Worm (Caenorhabditis elegans) whole organism, L4 larva: Measurements from ENCODE around the gene srz-90.

Experiments
- F49E8.2 ChIP-seq: sonication (generic microtip); optimal IDR thresholded peaks from 2 replicates; lab custom pipeline; 2016; ENCODE audit warnings: missing compliant biosample characterization, mild to moderate bottlenecking, missing genetic modification characterization, borderline replicate concordance
- T26A8.4 ChIP-seq: fragments of 200-800 bp; sonication (Bioruptor generic); IDR thresholded peaks from 2 replicates; pipeline ENCODE4 v1.3.6; 2022; ENCODE audit warnings: missing genetic modification characterization, missing compliant biosample characterization
- zfp-3 ChIP-seq: fragments of 200-800 bp; sonication (Bioruptor generic); conservative IDR thresholded peaks from 2 replicates; pipeline ENCODE4 v1.3.6; 2022; ENCODE audit warnings: missing genetic modification reagents, missing genetic modification characterization, missing compliant biosample characterization

The srz-90 gene

ce11 chrV:17565903-17566302 lies 38.1 kb downstream of the srz-90 start, which contains the start of gene fbxa-171 (continued):
- no peak for TF ChIP-seq T26A8.4 (GFP tag; lab: Robert Waterston, UW)
- TF ChIP-seq, all 104 proteins: peak for 0

- no peak for TF ChIP-seq F49E8.2 (tag; lab: Kevin White, UChicago)
- no peak for TF ChIP-seq zfp-3 (GFP tag; lab: Robert Waterston, UW)
These were observed 39.0 kb downstream of the srz-90 start, which contains the start of gene C38D9.2 for ce11 chrV:17566850-17567249. Gene C38D9.2, plus strand, starts transcription at chrV:17567150.
